Worm (Caenorhabditis elegans): ENCODE measurements around the gene C17C3.3.

C17C3.3 gene

DNA sequence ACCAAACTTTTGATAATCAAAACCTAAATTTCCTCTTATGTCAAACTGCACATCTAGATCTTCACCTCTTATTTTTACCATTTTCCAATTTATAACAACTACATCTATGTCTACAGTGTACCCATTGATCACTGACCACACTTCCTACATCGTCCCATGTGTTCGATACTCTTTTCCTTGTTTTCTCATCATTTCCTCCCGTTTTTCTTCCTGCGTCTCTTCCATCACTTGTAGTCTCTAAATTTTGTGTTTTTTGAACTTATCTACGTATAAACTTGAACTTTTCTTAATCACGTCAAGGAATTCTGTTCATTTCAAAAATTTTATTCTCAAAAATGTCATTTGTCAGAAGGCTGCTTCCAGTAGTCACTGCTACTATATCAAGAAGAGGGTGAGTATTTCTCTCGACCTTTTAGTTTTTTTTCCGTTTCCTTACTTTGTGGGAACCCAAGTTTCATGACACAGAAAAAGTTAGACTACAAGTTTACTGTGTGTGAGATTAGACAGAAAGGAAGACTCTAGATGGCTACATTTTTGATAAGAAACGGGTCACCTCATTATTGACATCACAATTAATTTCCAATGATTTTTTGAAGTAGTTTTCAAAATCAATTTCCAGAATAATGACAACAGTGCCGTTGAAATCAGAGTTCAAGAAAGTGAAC is 10.7 kb downstream of the C17C3.3 start:
- peak; percentile 7 for TF ChIP-seq pqm-1 (tag; optimal IDR thresholded peaks at IDR 0.05)
- no peak for TF ChIP-seq nhr-25 (tag; optimal IDR thresholded peaks at IDR 0.05)
- TF ChIP-seq elt-2 (tag; optimal IDR thresholded peaks at IDR 0.05), result peak; percentile 80
- peak; percentile 66 for TF ChIP-seq nhr-23 (tag; optimal IDR thresholded peaks at IDR 0.05)
- TF ChIP-seq pha-4 (tag; optimal IDR thresholded peaks at IDR 0.05), result peak; percentile 27
- no peak for TF ChIP-seq mdl-1 (tag; optimal IDR thresholded peaks at IDR 0.05)
- TF ChIP-seq skn-1 (tag; optimal IDR thresholded peaks at IDR 0.05), result peak; percentile 48
- peak; percentile 90 for TF ChIP-seq nhr-43 (tag; optimal IDR thresholded peaks at IDR 0.05; ENCODE audit: poor library complexity, severe bottlenecking)
- peak; percentile 35 for TF ChIP-seq nfya-1 (tag; optimal IDR thresholded peaks at IDR 0.05; ENCODE audit: insufficient read depth)

DNA sequence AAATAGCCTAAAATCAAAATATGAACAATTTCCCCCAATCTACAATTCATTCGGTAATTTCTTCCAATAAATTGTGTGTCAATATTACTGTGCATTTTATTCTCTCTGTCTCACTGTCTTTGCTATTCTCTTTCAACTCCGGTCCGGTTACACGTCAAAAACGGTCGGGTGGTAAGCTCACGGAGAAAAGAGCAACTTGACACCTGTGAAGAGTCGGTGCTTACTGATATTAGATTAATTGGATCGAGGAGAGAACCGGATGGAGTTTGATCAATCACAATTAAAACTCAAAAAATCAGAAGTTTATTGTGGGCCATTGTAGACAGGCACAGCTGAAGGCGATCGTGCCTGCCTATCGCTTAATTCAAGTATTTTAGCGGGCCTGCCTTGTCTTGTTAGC is 13.4 kb downstream of the C17C3.3 start:
- TF ChIP-seq pha-4 (tag; optimal IDR thresholded peaks at IDR 0.05) (no peak), nhr-43 (tag; optimal IDR thresholded peaks at IDR 0.05; ENCODE audit: poor library complexity, severe bottlenecking) (peak; percentile 13), elt-2 (tag; optimal IDR thresholded peaks at IDR 0.05) (peak; percentile 26)

DNA sequence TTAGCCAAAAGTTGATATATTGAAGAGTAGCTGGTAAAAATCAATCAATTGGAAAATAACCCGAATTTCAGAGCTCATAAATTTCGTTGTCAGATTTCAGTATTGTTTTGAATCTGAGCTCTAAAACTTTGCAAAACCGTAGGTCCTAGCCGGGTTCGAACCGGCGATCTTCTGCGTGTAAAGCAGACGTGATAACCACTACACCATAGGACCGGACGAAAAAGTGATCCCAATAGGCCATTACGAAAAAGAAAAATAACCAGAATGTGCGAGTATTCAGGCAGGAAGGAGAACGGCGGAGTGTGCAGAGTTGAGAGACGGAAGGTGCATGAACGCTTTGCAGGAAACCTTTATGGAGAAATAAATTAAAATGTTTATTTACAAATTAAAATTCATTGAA is 15.5 kb downstream of the C17C3.3 start:
- TF ChIP-seq pha-4 (tag; optimal IDR thresholded peaks at IDR 0.05) (peak; percentile 34), lin-39 (tag; optimal IDR thresholded peaks at IDR 0.05) (peak; percentile 24), nhr-43 (tag; optimal IDR thresholded peaks at IDR 0.05; ENCODE audit: poor library complexity, severe bottlenecking) (peak; percentile 61), nfya-1 (tag; optimal IDR thresholded peaks at IDR 0.05; ENCODE audit: insufficient read depth) (peak; percentile 33), nhr-12 (tag; optimal IDR thresholded peaks at IDR 0.05) (no peak), jun-1 (tag; optimal IDR thresholded peaks at IDR 0.05) (peak; percentile 47), snpc-4 (tag; optimal IDR thresholded peaks at IDR 0.05) (peak; percentile 55), elt-2 (tag; optimal IDR thresholded peaks at IDR 0.05) (peak; percentile 60), fkh-2 (tag; optimal IDR thresholded peaks at IDR 0.05) (no peak), unc-39 (tag; optimal IDR thresholded peaks at IDR 0.05) (no peak), unc-62 (GFP tag; optimal IDR thresholded peaks at IDR 0.05) (no peak)

DNA sequence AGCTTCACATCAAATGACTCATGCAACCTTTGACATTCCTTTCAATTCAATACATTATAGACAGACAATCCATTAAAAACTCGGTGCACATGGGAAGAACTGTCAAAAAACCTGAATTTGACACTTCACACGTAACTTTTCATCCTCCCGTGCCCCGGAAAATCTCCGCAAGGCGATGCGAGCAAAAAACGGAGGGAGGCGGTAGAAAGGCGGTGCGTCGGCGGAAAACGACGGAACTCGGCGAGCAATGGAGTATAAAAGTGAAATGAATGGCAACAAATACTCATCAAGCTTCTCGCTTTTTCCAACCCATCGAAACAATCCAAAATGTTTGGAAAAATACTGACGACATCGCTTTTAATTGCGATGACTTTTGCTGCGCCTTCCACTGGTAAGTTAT is 16.5 kb downstream of the C17C3.3 start, which contains the start of gene T25E4.1:
Gene T25E4.1, plus strand, starts transcription at position 301 of the 400 bp plus-strand sequence.
- no peak for TF ChIP-seq elt-1 (tag; optimal IDR thresholded peaks at IDR 0.05)
- no peak for TF ChIP-seq sea-2 (GFP tag; optimal IDR thresholded peaks at IDR 0.05)

DNA sequence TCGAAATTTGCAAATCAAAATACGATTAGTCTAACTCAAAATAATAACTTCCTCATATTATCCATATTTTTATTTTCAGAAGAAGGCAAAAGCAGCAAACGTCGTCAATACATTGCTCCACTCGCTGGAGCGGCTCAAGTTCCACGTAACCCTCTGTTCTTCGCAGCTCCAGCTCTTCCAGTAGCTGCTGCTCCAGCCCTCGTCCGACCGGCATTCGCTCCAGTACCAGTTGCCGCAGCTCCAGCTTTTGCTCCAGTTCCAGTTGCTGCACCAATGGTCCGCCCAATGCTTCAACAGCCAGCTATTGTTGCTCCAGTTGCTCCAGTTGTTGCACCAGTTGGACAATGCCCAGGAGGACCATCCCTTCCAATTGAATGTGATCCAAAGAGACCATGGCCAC is 17.2 kb downstream of the C17C3.3 start:
- TF ChIP-seq mml-1 (tag; optimal IDR thresholded peaks at IDR 0.05), result no peak
- no peak for TF ChIP-seq ceh-82 (tag; optimal IDR thresholded peaks at IDR 0.05)
- TF ChIP-seq egl-27 (tag; optimal IDR thresholded peaks at IDR 0.05), result no peak
- no peak for TF ChIP-seq lin-15B (tag; optimal IDR thresholded peaks at IDR 0.05)
- TF ChIP-seq elt-3 (tag; optimal IDR thresholded peaks at IDR 0.05), result no peak
- TF ChIP-seq ama-1 (optimal IDR thresholded peaks at IDR 0.05), result no peak
- no peak for TF ChIP-seq nfya-1 (tag; optimal IDR thresholded peaks at IDR 0.05; ENCODE audit: insufficient read depth)
- no peak for TF ChIP-seq elt-1 (tag; optimal IDR thresholded peaks at IDR 0.05)
- TF ChIP-seq ztf-4 (tag; optimal IDR thresholded peaks at IDR 0.05), result no peak
- TF ChIP-seq jun-1 (tag; optimal IDR thresholded peaks at IDR 0.05), result no peak
- TF ChIP-seq aly-2 (tag; optimal IDR thresholded peaks at IDR 0.05), result no peak
- TF ChIP-seq R02D3.7 (tag; optimal IDR thresholded peaks at IDR 0.05), result no peak
- no peak for TF ChIP-seq fos-1 (tag; optimal IDR thresholded peaks at IDR 0.05)
- TF ChIP-seq zag-1 (tag; optimal IDR thresholded peaks at IDR 0.05), result no peak
- TF ChIP-seq ceh-9 (tag; optimal IDR thresholded peaks at IDR 0.05), result no peak
- TF ChIP-seq ceh-28 (tag; optimal IDR thresholded peaks at IDR 0.05), result no peak

DNA sequence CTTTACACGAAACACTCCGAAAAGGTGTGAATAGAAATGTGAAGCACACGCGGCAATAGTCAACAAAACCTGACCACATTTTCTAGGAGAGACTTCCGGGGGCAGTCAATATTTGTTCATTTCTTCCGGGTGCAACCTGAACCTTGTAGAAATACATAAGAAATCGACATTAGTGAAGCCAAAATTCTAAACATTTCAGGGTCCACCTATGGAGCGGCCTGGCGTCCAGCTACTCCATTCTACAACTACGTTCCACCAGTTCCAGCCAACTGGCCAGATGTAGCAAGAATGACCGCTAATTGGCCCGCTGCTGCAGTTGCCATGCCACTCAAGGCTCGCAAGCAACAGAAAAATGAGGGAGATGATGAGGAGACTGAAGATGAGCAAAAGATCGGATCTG is 17.7 kb downstream of the C17C3.3 start:
- TF ChIP-seq pha-4 (tag; optimal IDR thresholded peaks at IDR 0.05), result peak; percentile 58
- TF ChIP-seq ztf-4 (tag; optimal IDR thresholded peaks at IDR 0.05), result no peak
- no peak for TF ChIP-seq hmg-11 (tag; optimal IDR thresholded peaks at IDR 0.05)

All from whole organism, L3 larva.